Worm (Caenorhabditis elegans) whole organism, L1 larva: ENCODE results near the gene pab-2.
A peak's percentile ranks its signal among the peaks of the same experiment; 100 is the strongest.

Experiments used
- alr-1 ChIP-seq: fragments of 200-800 bp; sonication (Bioruptor generic); optimal IDR thresholded peaks from 2 replicates; lab custom pipeline; 2018; ENCODE audit warnings: borderline replicate concordance, mild to moderate bottlenecking, missing genetic modification characterization, missing compliant biosample characterization
- ama-1 ChIP-seq: fragments of 150-350 bp; optimal IDR thresholded peaks from 2 replicates; lab custom pipeline; 2014
- ceh-82 ChIP-seq, 3 experiments: fragments of 150-350 bp in 1 of 3; sonication (generic microtip) in 2 of 3; optimal IDR thresholded peaks; 2 replicates each; lab custom pipeline; 2014 to 2017; ENCODE audit warnings: missing biosample characterization in 3 of 3, missing genetic modification characterization in 3 of 3
- dpl-1 ChIP-seq, 3 experiments: fragments of 150-350 bp in 2 of 3; sonication (generic microtip) in 1 of 3; optimal IDR thresholded peaks; 2 replicates each; lab custom pipeline; 2014 to 2017; ENCODE audit warnings: missing biosample characterization in 3 of 3, missing genetic modification characterization in 3 of 3, missing genetic modification reagents in 3 of 3
- efl-1 ChIP-seq, 4 experiments: fragments of 150-350 bp; optimal IDR thresholded peaks in 3 of 4; peaks in 1 of 4; 1 replicate in 1 of 4; 2 replicates in 3 of 4; lab custom pipeline; 2014; ENCODE audit warnings: missing biosample characterization in 2 of 4, missing genetic modification characterization in 2 of 4, missing genetic modification reagents in 2 of 4
- efl-3 ChIP-seq: fragments of 200-800 bp; sonication (Bioruptor generic); optimal IDR thresholded peaks from 2 replicates; lab custom pipeline; 2018; ENCODE audit warnings: mild to moderate bottlenecking, missing genetic modification characterization, missing compliant biosample characterization
- egl-27 ChIP-seq, 2 experiments: fragments of 150-350 bp in 1 of 2; sonication (generic microtip); optimal IDR thresholded peaks; 3 replicates each; lab custom pipeline; 2017 to 2018; ENCODE audit warnings: missing biosample characterization in 2 of 2, missing genetic modification characterization in 2 of 2, missing genetic modification reagents in 2 of 2
- ets-5 ChIP-seq: fragments of 200-800 bp; sonication (Bioruptor generic); IDR thresholded peaks from 2 replicates; pipeline ENCODE4 v1.3.6; 2022; ENCODE audit warnings: missing genetic modification characterization, missing compliant biosample characterization
- fkh-10 ChIP-seq: sonication (generic microtip); optimal IDR thresholded peaks from 2 replicates; lab custom pipeline; 2017; ENCODE audit warnings: missing biosample characterization, missing genetic modification reagents, missing genetic modification characterization
- fkh-8 ChIP-seq: sonication (generic microtip); optimal IDR thresholded peaks from 2 replicates; lab custom pipeline; 2016; ENCODE audit warnings: mild to moderate bottlenecking, missing genetic modification characterization, missing compliant biosample characterization
- fos-1 ChIP-seq: fragments of 150-350 bp; optimal IDR thresholded peaks from 2 replicates; lab custom pipeline; 2014; ENCODE audit warnings: missing biosample characterization, missing genetic modification characterization
- grh-1 ChIP-seq: fragments of 200-800 bp; sonication (Bioruptor generic); IDR thresholded peaks from 2 replicates; pipeline ENCODE4 v1.3.6; 2022; ENCODE audit warnings: missing genetic modification reagents, missing genetic modification characterization, missing compliant biosample characterization
- irx-1 ChIP-seq: sonication (generic microtip); optimal IDR thresholded peaks from 2 replicates; lab custom pipeline; 2016; ENCODE audit warnings: missing genetic modification characterization, missing compliant biosample characterization
- isw-1 ChIP-seq: fragments of 200-800 bp; sonication (Bioruptor generic); IDR thresholded peaks from 2 replicates; pipeline ENCODE4 v1.3.6; 2022; ENCODE audit warnings: missing genetic modification characterization, missing compliant biosample characterization
- jun-1 ChIP-seq: fragments of 150-350 bp; optimal IDR thresholded peaks from 2 replicates; lab custom pipeline; 2014; ENCODE audit warnings: missing biosample characterization, missing genetic modification reagents, missing genetic modification characterization
- lin-13 ChIP-seq: fragments of 150-350 bp; optimal IDR thresholded peaks from 2 replicates; lab custom pipeline; 2014; ENCODE audit warnings: missing biosample characterization, missing genetic modification reagents, missing genetic modification characterization
- lin-14 ChIP-seq: fragments of 200-800 bp; sonication (Bioruptor generic); optimal IDR thresholded peaks from 2 replicates; lab custom pipeline; 2018; ENCODE audit warnings: mild to moderate bottlenecking, missing genetic modification characterization, moderate library complexity, missing compliant biosample characterization
- mdl-1 ChIP-seq, 2 experiments: fragments of 150-350 bp; optimal IDR thresholded peaks; 2 replicates each; lab custom pipeline; 2014 to 2017; ENCODE audit warnings: missing biosample characterization in 2 of 2, missing genetic modification characterization in 2 of 2, inconsistent platforms in 1 of 2
- mef-2 ChIP-seq: fragments of 150-350 bp; optimal IDR thresholded peaks from 2 replicates; lab custom pipeline; 2014; ENCODE audit warnings: missing biosample characterization, missing genetic modification characterization
- mep-1 ChIP-seq: fragments of 150-350 bp; optimal IDR thresholded peaks from 2 replicates; lab custom pipeline; 2014; ENCODE audit warnings: missing biosample characterization, missing genetic modification characterization
- nhr-19 ChIP-seq: fragments of 200-800 bp; sonication (Bioruptor generic); conservative IDR thresholded peaks from 2 replicates; pipeline ENCODE4 v1.3.6; 2022; ENCODE audit warnings: missing genetic modification characterization, missing compliant biosample characterization
- nhr-20 ChIP-seq: sonication (generic microtip); optimal IDR thresholded peaks from 2 replicates; lab custom pipeline; 2016; ENCODE audit warnings: mild to moderate bottlenecking, missing genetic modification characterization, missing compliant biosample characterization
- nhr-47 ChIP-seq: sonication (generic microtip); optimal IDR thresholded peaks from 2 replicates; lab custom pipeline; 2016; ENCODE audit warnings: mild to moderate bottlenecking, missing genetic modification characterization, moderate library complexity, missing compliant biosample characterization
- nhr-71 ChIP-seq: sonication (generic microtip); optimal IDR thresholded peaks from 2 replicates; lab custom pipeline; 2016; ENCODE audit warnings: mild to moderate bottlenecking, missing genetic modification characterization, moderate library complexity, missing compliant biosample characterization
- nhr-76 ChIP-seq: sonication (generic microtip); optimal IDR thresholded peaks from 2 replicates; lab custom pipeline; 2017; ENCODE audit warnings: missing biosample characterization, missing genetic modification characterization
- nhr-84 ChIP-seq: sonication (generic microtip); optimal IDR thresholded peaks from 2 replicates; lab custom pipeline; 2017; ENCODE audit warnings: missing biosample characterization, missing genetic modification characterization
- nhr-90 ChIP-seq: sonication (generic microtip); optimal IDR thresholded peaks from 2 replicates; lab custom pipeline; 2016; ENCODE audit warnings: mild to moderate bottlenecking, missing genetic modification characterization, missing compliant biosample characterization; ENCODE audit not compliant: poor library complexity
- pag-3 ChIP-seq: sonication (generic microtip); optimal IDR thresholded peaks from 2 replicates; lab custom pipeline; 2017; ENCODE audit warnings: missing genetic modification characterization, mild to moderate bottlenecking, missing compliant biosample characterization, antibody characterized with exemption, borderline replicate concordance; ENCODE audit not compliant: insufficient read depth
- pqm-1 ChIP-seq: sonication (generic microtip); optimal IDR thresholded peaks from 3 replicates; lab custom pipeline; 2017; ENCODE audit warnings: missing biosample characterization, missing genetic modification characterization
- rnt-1 ChIP-seq: sonication (generic microtip); optimal IDR thresholded peaks from 2 replicates; lab custom pipeline; 2016; ENCODE audit warnings: mild to moderate bottlenecking, missing genetic modification characterization, moderate library complexity, missing compliant biosample characterization
- snpc-4 ChIP-seq: fragments of 150-350 bp; optimal IDR thresholded peaks from 2 replicates; lab custom pipeline; 2014; ENCODE audit warnings: missing biosample characterization, missing genetic modification characterization
- snu-23 ChIP-seq: sonication (generic microtip); optimal IDR thresholded peaks from 2 replicates; lab custom pipeline; 2016; ENCODE audit warnings: missing genetic modification characterization, missing compliant biosample characterization
- sptf-1 ChIP-seq: fragments of 150-350 bp; optimal IDR thresholded peaks from 2 replicates; lab custom pipeline; 2014; ENCODE audit warnings: missing biosample characterization, missing genetic modification characterization
- sup-37 ChIP-seq: fragments of 200-800 bp; sonication (Bioruptor generic); optimal IDR thresholded peaks from 2 replicates; lab custom pipeline; 2018; ENCODE audit warnings: mild to moderate bottlenecking, missing genetic modification characterization, missing compliant biosample characterization
- tlp-1 ChIP-seq: fragments of 150-350 bp; optimal IDR thresholded peaks from 2 replicates; lab custom pipeline; 2014; ENCODE audit warnings: missing biosample characterization, missing genetic modification characterization
- unc-130 ChIP-seq: fragments of 150-350 bp; optimal IDR thresholded peaks from 2 replicates; lab custom pipeline; 2017; ENCODE audit warnings: missing biosample characterization, missing genetic modification characterization, inconsistent platforms
- unc-30 ChIP-seq: sonication (generic microtip); optimal IDR thresholded peaks from 2 replicates; lab custom pipeline; 2017; ENCODE audit warnings: missing biosample characterization, missing genetic modification characterization
- unc-62 ChIP-seq: fragments of 150-350 bp; optimal IDR thresholded peaks from 2 replicates; lab custom pipeline; 2014; ENCODE audit warnings: missing biosample characterization, missing genetic modification reagents, missing genetic modification characterization
- unc-86 ChIP-seq: sonication (generic microtip); optimal IDR thresholded peaks from 2 replicates; lab custom pipeline; 2016; ENCODE audit warnings: missing genetic modification characterization, missing compliant biosample characterization

Gene pab-2

ce11 chrX:13556066-13556465 lies 28.9 kb upstream of the pab-2 start, which contains the start of gene glb-20:
Gene glb-20, minus strand, starts transcription at chrX:13556166.
- TF ChIP-seq fkh-10 (GFP tag; lab: Kevin White, UChicago): no peak
- no peak for TF ChIP-seq dpl-1 (GFP tag; optimal IDR thresholded peaks at IDR 0.05; lab: Kevin White, UChicago)
- TF ChIP-seq unc-62 (GFP tag; lab: Kevin White, UChicago): no peak
- TF ChIP-seq, all 84 proteins: peak for 0

- TF ChIP-seq lin-14 (GFP tag; lab: Kevin White, UChicago) (peak; percentile 72), mef-2 (tag; lab: Kevin White, UChicago) (peak; percentile 33), pag-3 (tag; lab: Kevin White, UChicago) (no peak), snu-23 (GFP tag; lab: Kevin White, UChicago) (peak; percentile 21), efl-3 (no peak), sup-37 (no peak), efl-1 (optimal IDR thresholded peaks at IDR 0.05; lab: Kevin White, UChicago) (no peak), efl-1 (GFP tag; optimal IDR thresholded peaks at IDR 0.05 in 1 of 2; lab: Kevin White, UChicago) (no peak), unc-86 (tag; lab: Kevin White, UChicago) (no peak), nhr-84 (tag; lab: Kevin White, UChicago) (no peak), jun-1 (no peak), ama-1 (no peak), fkh-8 (tag; lab: Kevin White, UChicago) (no peak), nhr-47 (tag; lab: Kevin White, UChicago) (no peak), mep-1 (tag; lab: Kevin White, UChicago) (no peak), tlp-1 (no peak), egl-27 (tag; optimal IDR thresholded peaks at IDR 0.05; lab: Kevin White, UChicago) (no peak), nhr-90 (tag; lab: Kevin White, UChicago) (no peak), irx-1 (no peak), lin-13 (no peak), pqm-1 (tag; lab: Kevin White, UChicago) (no peak), rnt-1 (tag; lab: Kevin White, UChicago) (peak; percentile 71), mdl-1 (tag; optimal IDR thresholded peaks at IDR 0.05; lab: Kevin White, UChicago) (no peak), nhr-20 (tag; lab: Kevin White, UChicago) (peak; percentile 78), ceh-82 (tag; optimal IDR thresholded peaks at IDR 0.05; lab: Kevin White, UChicago) (no peak), sptf-1 (tag; lab: Kevin White, UChicago) (no peak), snpc-4 (tag; lab: Kevin White, UChicago) (no peak), ets-5 (GFP tag; lab: Robert Waterston, UW) (no peak), isw-1 (GFP tag; lab: Robert Waterston, UW) (no peak), nhr-71 (tag; lab: Kevin White, UChicago) (peak; percentile 86), alr-1 (tag; lab: Kevin White, UChicago) (no peak), grh-1 (GFP tag; lab: Robert Waterston, UW) (no peak), unc-30 (tag; lab: Kevin White, UChicago) (no peak), nhr-19 (GFP tag; lab: Robert Waterston, UW) (peak; percentile 51), nhr-76 (tag; lab: Kevin White, UChicago) (no peak), fos-1 (tag; lab: Kevin White, UChicago) (no peak)
Observed at ce11 chrX:13555098-13555497, 27.9 kb upstream of the pab-2 start.

- no peak for TF ChIP-seq efl-1 (optimal IDR thresholded peaks at IDR 0.05; lab: Kevin White, UChicago)
- peak in 1 of 2 experiments; percentile 56 for TF ChIP-seq efl-1 (GFP tag; optimal IDR thresholded peaks at IDR 0.05 in 1 of 2; lab: Kevin White, UChicago)
- no peak for TF ChIP-seq unc-130 (tag; lab: Kevin White, UChicago)
Observed at ce11 chrX:13550890-13551289, 23.7 kb upstream of the pab-2 start, which contains the start of gene odr-1. Gene odr-1, minus strand, starts transcription at chrX:13550990.
